In the genomic region with DNA sequence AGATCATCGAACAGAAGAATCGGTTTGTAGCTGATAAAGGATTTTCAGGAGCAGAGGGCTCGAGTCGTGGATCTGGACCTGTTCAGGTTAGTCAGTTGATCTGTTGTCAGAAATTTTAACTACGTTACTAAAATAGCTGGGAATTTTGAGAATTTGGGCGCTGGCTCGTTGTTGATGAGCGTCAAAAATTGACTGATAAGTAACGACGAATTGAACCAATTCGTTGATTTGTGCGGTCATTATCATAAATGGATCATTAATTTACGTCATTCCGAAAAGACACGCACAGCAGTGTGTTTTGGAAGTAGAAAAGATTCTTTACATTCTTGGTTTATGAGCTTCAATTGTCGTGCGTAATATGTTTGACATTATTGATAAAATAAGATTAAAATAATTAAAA, we compare ENCODE assay signal across 5 worm cellular contexts.
TF ChIP-seq lines count a peak whose summit lies in the region.

No protein-coding gene starts in this region.

TF ChIP-seq in whole organism, L1 larva, 84 proteins besides CTCF, POLR2A, EP300 and RAD21:
- TF ChIP-seq sptf-1 (tag; optimal IDR thresholded peaks at IDR 0.05; lab: Kevin White, UChicago) (no peak), ztf-11 (tag; optimal IDR thresholded peaks at IDR 0.05; lab: Kevin White, UChicago) (no peak), alr-1 (tag; optimal IDR thresholded peaks at IDR 0.05; lab: Kevin White, UChicago; ENCODE audit: borderline replicate concordance) (no peak), pqm-1 (tag; optimal IDR thresholded peaks at IDR 0.05; lab: Kevin White, UChicago) (peak; percentile 1)

TF ChIP-seq in whole organism, L2 larva, 48 proteins besides CTCF, POLR2A, EP300 and RAD21:
- TF ChIP-seq mab-5 (tag; optimal IDR thresholded peaks at IDR 0.05; lab: Kevin White, UChicago), result no peak
- peak; percentile 19 for TF ChIP-seq fos-1 (tag; optimal IDR thresholded peaks at IDR 0.05; lab: Kevin White, UChicago)
- TF ChIP-seq sma-9 (GFP tag; optimal IDR thresholded peaks at IDR 0.05; lab: Kevin White, UChicago), result peak; percentile 43
- no peak for TF ChIP-seq sma-9 (tag; optimal IDR thresholded peaks at IDR 0.05; lab: Kevin White, UChicago)
- TF ChIP-seq egl-27 (tag; optimal IDR thresholded peaks at IDR 0.05; lab: Kevin White, UChicago), result no peak

TF ChIP-seq in whole organism, L3 larva, 47 proteins besides CTCF, POLR2A, EP300 and RAD21:
- TF ChIP-seq pqm-1 (tag; optimal IDR thresholded peaks at IDR 0.05; lab: Kevin White, UChicago) (peak; percentile 45), nhr-25 (tag; optimal IDR thresholded peaks at IDR 0.05; lab: Kevin White, UChicago) (no peak), nhr-76 (tag; optimal IDR thresholded peaks at IDR 0.05; lab: Kevin White, UChicago) (no peak), hmg-11 (tag; optimal IDR thresholded peaks at IDR 0.05; lab: Kevin White, UChicago) (no peak), unc-62 (GFP tag; optimal IDR thresholded peaks at IDR 0.05; lab: Kevin White, UChicago) (no peak), ama-1 (optimal IDR thresholded peaks at IDR 0.05; lab: Kevin White, UChicago) (no peak), lin-15B (tag; optimal IDR thresholded peaks at IDR 0.05; lab: Kevin White, UChicago) (no peak), ceh-16 (tag; optimal IDR thresholded peaks at IDR 0.05; lab: Kevin White, UChicago) (no peak), nfya-1 (tag; optimal IDR thresholded peaks at IDR 0.05; lab: Kevin White, UChicago; ENCODE audit: insufficient read depth) (no peak), elt-2 (tag; optimal IDR thresholded peaks at IDR 0.05; lab: Kevin White, UChicago) (peak; percentile 58), aly-2 (tag; optimal IDR thresholded peaks at IDR 0.05; lab: Kevin White, UChicago) (no peak), egl-5 (tag; optimal IDR thresholded peaks at IDR 0.05; lab: Kevin White, UChicago) (no peak), ZK546.5 (tag; optimal IDR thresholded peaks at IDR 0.05; lab: Kevin White, UChicago) (no peak), ceh-28 (tag; optimal IDR thresholded peaks at IDR 0.05; lab: Kevin White, UChicago) (no peak), nhr-12 (tag; optimal IDR thresholded peaks at IDR 0.05; lab: Kevin White, UChicago) (no peak)

TF ChIP-seq in whole organism, L4 larva, 104 proteins besides CTCF, POLR2A, EP300 and RAD21:
- no peak for TF ChIP-seq lsy-2 (tag; optimal IDR thresholded peaks at IDR 0.05; lab: Kevin White, UChicago)
- TF ChIP-seq dmd-6 (GFP tag; IDR thresholded peaks at IDR 0.05; lab: Robert Waterston, UW), result peak; percentile 72
- peak; percentile 46 for TF ChIP-seq aha-1 (tag; lab: Kevin White, UChicago)
- TF ChIP-seq snpc-1.2 (GFP tag; IDR thresholded peaks at IDR 0.05; lab: Robert Waterston, UW), result no peak
- peak; percentile 49 for TF ChIP-seq nhr-28 (tag; optimal IDR thresholded peaks at IDR 0.05; lab: Kevin White, UChicago)
- peak; percentile 54; the same call in 1 of the 2 replicates for TF ChIP-seq php-3 (GFP tag; IDR thresholded peaks at IDR 0.05; lab: Robert Waterston, UW)
- TF ChIP-seq hlh-11 (tag; optimal IDR thresholded peaks at IDR 0.05; lab: Kevin White, UChicago), result peak; percentile 49
- peak; percentile 20 for TF ChIP-seq pqm-1 (tag; optimal IDR thresholded peaks at IDR 0.05; lab: Kevin White, UChicago)

TF ChIP-seq in whole organism, late embryonic, 69 proteins besides CTCF, POLR2A, EP300 and RAD21:
- TF ChIP-seq madf-2 (tag; optimal IDR thresholded peaks at IDR 0.05; lab: Kevin White, UChicago), result no peak
- no peak for TF ChIP-seq zip-5 (tag; optimal IDR thresholded peaks at IDR 0.05; lab: Kevin White, UChicago)
- no peak for TF ChIP-seq ref-2 (tag; optimal IDR thresholded peaks at IDR 0.05; lab: Kevin White, UChicago)
- no peak for TF ChIP-seq tbx-2 (tag; optimal IDR thresholded peaks at IDR 0.05; lab: Kevin White, UChicago)
- peak; percentile 46 for TF ChIP-seq elt-2 (tag; optimal IDR thresholded peaks at IDR 0.05; lab: Kevin White, UChicago)
- no peak for TF ChIP-seq fkh-10 (GFP tag; optimal IDR thresholded peaks at IDR 0.05; lab: Kevin White, UChicago)
- TF ChIP-seq ceh-9 (tag; optimal IDR thresholded peaks at IDR 0.05; lab: Kevin White, UChicago), result no peak
TF ChIP-seq in whole organism, late embryonic: peak in this region for 1.

Comparison
In these comparisons a context has a peak if more than half of its experiments do, and no peak if none do; other contexts are left out.
1. Of the 29 proteins assayed by ChIP-seq in both whole organism, L4 larva and whole organism, L1 larva: peak only in whole organism, L4 larva: aha-1 and nhr-28; only in whole organism, L1 larva: none; in both: pqm-1; in neither: 26.